Worm (Caenorhabditis elegans) whole organism, young adult: ENCODE data around the gene frl-1.
A peak's percentile ranks its signal among the peaks of the same experiment; 100 is the strongest.

Experiments
- B0019.2 ChIP-seq: fragments of 200-800 bp; sonication (Bioruptor generic); conservative IDR thresholded peaks from 2 replicates; pipeline ENCODE4 v1.3.6; 2022; ENCODE audit warnings: missing genetic modification reagents, missing genetic modification characterization, missing compliant biosample characterization
- B0261.1 ChIP-seq: sonication (generic microtip); optimal IDR thresholded peaks from 2 replicates; lab custom pipeline; 2016; ENCODE audit warnings: mild to moderate bottlenecking, missing genetic modification characterization, moderate library complexity, missing compliant biosample characterization
- D2030.7 ChIP-seq: fragments of 200-800 bp; sonication (Bioruptor generic); IDR thresholded peaks from 2 replicates; pipeline ENCODE4 v1.3.6; 2022; ENCODE audit warnings: missing genetic modification reagents, missing genetic modification characterization, missing compliant biosample characterization
- F33H1.4 ChIP-seq: fragments of 200-800 bp; sonication (Bioruptor generic); IDR thresholded peaks from 2 replicates; pipeline ENCODE4 v1.3.6; 2022; ENCODE audit warnings: missing genetic modification reagents, missing genetic modification characterization, missing compliant biosample characterization
- F49E8.2 ChIP-seq: sonication (generic microtip); optimal IDR thresholded peaks from 3 replicates; lab custom pipeline; 2017; ENCODE audit warnings: missing genetic modification characterization, mild to moderate bottlenecking, missing compliant biosample characterization, antibody characterized with exemption, moderate library complexity; ENCODE audit not compliant: insufficient read depth
- F55B11.4 ChIP-seq: sonication (generic microtip); optimal IDR thresholded peaks from 2 replicates; lab custom pipeline; 2016; ENCODE audit warnings: missing compliant biosample characterization, missing genetic modification characterization, borderline replicate concordance; ENCODE audit not compliant: insufficient read depth
- K12H6.12 ChIP-seq: fragments of 200-800 bp; sonication (Bioruptor generic); optimal IDR thresholded peaks from 2 replicates; lab custom pipeline; 2018; ENCODE audit warnings: mild to moderate bottlenecking, missing genetic modification characterization, missing compliant biosample characterization
- T26A5.8 ChIP-seq: sonication (generic microtip); optimal IDR thresholded peaks from 2 replicates; lab custom pipeline; 2016; ENCODE audit warnings: missing genetic modification characterization, missing compliant biosample characterization
- Y56A3A.18 ChIP-seq: fragments of 200-800 bp; sonication (Bioruptor generic); IDR thresholded peaks from 2 replicates; pipeline ENCODE4 v1.3.6; 2022; ENCODE audit warnings: missing genetic modification reagents, missing genetic modification characterization, missing compliant biosample characterization
- Y95B8A.8 ChIP-seq: fragments of 200-800 bp; sonication (Bioruptor generic); IDR thresholded peaks from 2 replicates; pipeline ENCODE4 v1.3.6; 2022; ENCODE audit warnings: missing genetic modification reagents, missing genetic modification characterization, missing compliant biosample characterization
- aptf-2 ChIP-seq: fragments of 200-800 bp; sonication (Bioruptor generic); conservative IDR thresholded peaks from 2 replicates; pipeline ENCODE4 v1.3.6; 2022; ENCODE audit warnings: missing genetic modification reagents, missing genetic modification characterization, missing compliant biosample characterization
- atf-7 ChIP-seq: sonication (generic microtip); optimal IDR thresholded peaks from 2 replicates; lab custom pipeline; 2017; ENCODE audit warnings: mild to moderate bottlenecking, missing genetic modification characterization, missing compliant biosample characterization
- athp-1 ChIP-seq: sonication (generic microtip); optimal IDR thresholded peaks from 2 replicates; lab custom pipeline; 2017; ENCODE audit warnings: mild to moderate bottlenecking, missing genetic modification characterization, missing compliant biosample characterization
- attf-5 ChIP-seq: fragments of 200-800 bp; sonication (Bioruptor generic); optimal IDR thresholded peaks from 2 replicates; lab custom pipeline; 2018; ENCODE audit warnings: mild to moderate bottlenecking, missing genetic modification characterization, missing compliant biosample characterization
- bed-1 ChIP-seq: fragments of 200-800 bp; sonication (Bioruptor generic); IDR thresholded peaks from 2 replicates; pipeline ENCODE4 v1.3.6; 2022; ENCODE audit warnings: missing genetic modification reagents, missing genetic modification characterization, missing compliant biosample characterization
- dox-1 ChIP-seq: fragments of 200-800 bp; sonication (Bioruptor generic); IDR thresholded peaks from 2 replicates; pipeline ENCODE4 v1.3.6; 2022; ENCODE audit warnings: missing genetic modification reagents, missing genetic modification characterization, missing compliant biosample characterization
- dpff-1 ChIP-seq: sonication (generic microtip); optimal IDR thresholded peaks from 2 replicates; lab custom pipeline; 2017; ENCODE audit warnings: mild to moderate bottlenecking, missing genetic modification characterization, missing compliant biosample characterization
- dpl-1 ChIP-seq: fragments of 150-350 bp; optimal IDR thresholded peaks from 2 replicates; lab custom pipeline; 2014; ENCODE audit warnings: missing biosample characterization, missing genetic modification reagents, missing genetic modification characterization
- efl-1 ChIP-seq: fragments of 150-350 bp; optimal IDR thresholded peaks from 2 replicates; lab custom pipeline; 2014; ENCODE audit warnings: missing biosample characterization, missing genetic modification reagents, missing genetic modification characterization
- egrh-3 ChIP-seq: fragments of 200-800 bp; sonication (Bioruptor generic); IDR thresholded peaks from 2 replicates; pipeline ENCODE4 v1.3.6; 2022; ENCODE audit warnings: missing genetic modification reagents, missing genetic modification characterization, missing compliant biosample characterization
- gei-17 ChIP-seq: fragments of 200-800 bp; sonication (Bioruptor generic); optimal IDR thresholded peaks from 2 replicates; lab custom pipeline; 2018; ENCODE audit warnings: mild to moderate bottlenecking, missing genetic modification characterization, missing compliant biosample characterization
- hrde-1 ChIP-seq: sonication (generic microtip); optimal IDR thresholded peaks from 2 replicates; lab custom pipeline; 2016; ENCODE audit warnings: missing genetic modification characterization, mild to moderate bottlenecking, missing compliant biosample characterization, moderate library complexity, missing genotype, missing genetic modification reagents, borderline replicate concordance
- lag-1 ChIP-seq: fragments of 200-800 bp; sonication (Bioruptor generic); IDR thresholded peaks from 2 replicates; pipeline ENCODE4 v1.3.6; 2022; ENCODE audit warnings: missing genetic modification reagents, missing genetic modification characterization, missing compliant biosample characterization
- let-607 ChIP-seq, 2 experiments: fragments of 200-800 bp in 1 of 2; sonication (Bioruptor generic) in 1 of 2; sonication (generic microtip) in 1 of 2; optimal IDR thresholded peaks; 2 replicates each; lab custom pipeline; 2016 to 2018; ENCODE audit warnings: mild to moderate bottlenecking in 2 of 2, missing compliant biosample characterization in 2 of 2, missing genetic modification characterization in 2 of 2, moderate library complexity in 2 of 2, missing genotype in 1 of 2
- lin-26 ChIP-seq: fragments of 200-800 bp; sonication (Bioruptor generic); IDR thresholded peaks from 2 replicates; pipeline ENCODE4 v1.3.6; 2022; ENCODE audit warnings: missing genetic modification reagents, missing genetic modification characterization, missing compliant biosample characterization
- lin-54 ChIP-seq: fragments of 200-800 bp; sonication (Bioruptor generic); optimal IDR thresholded peaks from 2 replicates; lab custom pipeline; 2018; ENCODE audit warnings: mild to moderate bottlenecking, missing genetic modification characterization, missing compliant biosample characterization
- lsl-1 ChIP-seq: fragments of 200-800 bp; sonication (Bioruptor generic); optimal IDR thresholded peaks from 2 replicates; lab custom pipeline; 2018; ENCODE audit warnings: mild to moderate bottlenecking, missing genetic modification characterization, moderate library complexity, missing compliant biosample characterization
- mcd-1 ChIP-seq: fragments of 200-800 bp; sonication (Bioruptor generic); IDR thresholded peaks from 2 replicates; pipeline ENCODE4 v1.3.6; 2022; ENCODE audit warnings: missing genetic modification reagents, missing genetic modification characterization, missing compliant biosample characterization
- mel-28 ChIP-seq: sonication (generic microtip); optimal IDR thresholded peaks from 2 replicates; lab custom pipeline; 2016; ENCODE audit warnings: borderline replicate concordance, mild to moderate bottlenecking, missing genetic modification characterization, missing compliant biosample characterization
- nfya-2 ChIP-seq: fragments of 200-800 bp; sonication (Bioruptor generic); IDR thresholded peaks from 2 replicates; pipeline ENCODE4 v1.3.6; 2022; ENCODE audit warnings: missing genetic modification reagents, missing genetic modification characterization, missing compliant biosample characterization
- pbrm-1 ChIP-seq: fragments of 200-800 bp; sonication (Bioruptor generic); IDR thresholded peaks from 2 replicates; pipeline ENCODE4 v1.3.6; 2022; ENCODE audit warnings: missing genetic modification reagents, missing genetic modification characterization, missing compliant biosample characterization
- pha-4 ChIP-seq: fragments of 150-350 bp; sonication (generic microtip); optimal IDR thresholded peaks from 2 replicates; lab custom pipeline; 2014; ENCODE audit warnings: missing biosample characterization, missing genetic modification reagents, missing genetic modification characterization
- rcor-1 ChIP-seq: fragments of 200-800 bp; sonication (Bioruptor generic); IDR thresholded peaks from 2 replicates; pipeline ENCODE4 v1.3.6; 2022; ENCODE audit warnings: missing genetic modification reagents, missing genetic modification characterization, missing compliant biosample characterization
- sea-2 ChIP-seq: fragments of 200-800 bp; sonication (Bioruptor generic); IDR thresholded peaks from 2 replicates; pipeline ENCODE4 v1.3.6; 2022; ENCODE audit warnings: missing genetic modification characterization, missing compliant biosample characterization
- snpc-4 ChIP-seq, 5 experiments: fragments of 150-350 bp in 1 of 5; sonication (generic microtip) in 4 of 5; optimal IDR thresholded peaks; 2 replicates each; lab custom pipeline; 2014 to 2018; ENCODE audit warnings: missing genetic modification characterization in 5 of 5, missing biosample characterization in 3 of 5, antibody characterized with exemption in 2 of 5, mild to moderate bottlenecking in 2 of 5, missing compliant biosample characterization in 2 of 5, missing genotype in 2 of 5, moderate library complexity in 2 of 5, missing genetic modification reagents in 1 of 5
- tbp1 ChIP-seq: fragments of 200-800 bp; sonication (Bioruptor generic); optimal IDR thresholded peaks from 2 replicates; lab custom pipeline; 2018; ENCODE audit warnings: mild to moderate bottlenecking, missing genetic modification characterization, missing compliant biosample characterization
- tbx-9 ChIP-seq: sonication (generic microtip); optimal IDR thresholded peaks from 2 replicates; lab custom pipeline; 2016; ENCODE audit warnings: borderline replicate concordance, missing genetic modification characterization, inconsistent platforms, missing compliant biosample characterization
- unc-130 ChIP-seq: sonication (generic microtip); optimal IDR thresholded peaks from 2 replicates; lab custom pipeline; 2016; ENCODE audit warnings: missing genetic modification reagents, missing genetic modification characterization, missing compliant biosample characterization
- xnd-1 ChIP-seq: sonication (generic microtip); optimal IDR thresholded peaks from 2 replicates; lab custom pipeline; 2016; ENCODE audit warnings: missing genotype, missing genetic modification reagents, missing genetic modification characterization, missing compliant biosample characterization
- zfh-2 ChIP-seq: fragments of 200-800 bp; sonication (Bioruptor generic); conservative IDR thresholded peaks from 2 replicates; pipeline ENCODE4 v1.3.6; 2022; ENCODE audit warnings: missing genetic modification reagents, missing genetic modification characterization, missing compliant biosample characterization
- zim-3 ChIP-seq: sonication (generic microtip); optimal IDR thresholded peaks from 2 replicates; lab custom pipeline; 2017; ENCODE audit warnings: mild to moderate bottlenecking, missing genetic modification characterization, moderate library complexity, missing compliant biosample characterization
- ztf-25 ChIP-seq: fragments of 200-800 bp; sonication (Bioruptor generic); IDR thresholded peaks from 2 replicates; pipeline ENCODE4 v1.3.6; 2022; ENCODE audit warnings: missing genetic modification reagents, missing genetic modification characterization, missing compliant biosample characterization
- ztf-26 ChIP-seq: sonication (generic microtip); optimal IDR thresholded peaks from 2 replicates; lab custom pipeline; 2017; ENCODE audit warnings: missing genetic modification characterization, missing compliant biosample characterization
- ztf-3 ChIP-seq: fragments of 200-800 bp; sonication (Bioruptor generic); optimal IDR thresholded peaks from 2 replicates; lab custom pipeline; 2018; ENCODE audit warnings: mild to moderate bottlenecking, missing genetic modification characterization, missing compliant biosample characterization

The frl-1 gene

ce11 chrIII:2101895-2102345 is 22.0 kb upstream of the frl-1 start, which contains the start of gene ppk-2 (continued):
- no peak for TF ChIP-seq dpff-1 (tag; lab: Kevin White, UChicago)
- TF ChIP-seq nfya-2 (GFP tag; lab: Robert Waterston, UW) = no peak
- no peak for TF ChIP-seq dox-1 (GFP tag; lab: Robert Waterston, UW)
- no peak for TF ChIP-seq B0019.2 (GFP tag; lab: Robert Waterston, UW)
- no peak for TF ChIP-seq zim-3 (tag; lab: Kevin White, UChicago)
- 0 out of 2 replicates have a peak, but pooled peaks have one; percentile 25 for TF ChIP-seq rcor-1
- TF ChIP-seq athp-1 (tag; lab: Kevin White, UChicago) = no peak
- no peak for TF ChIP-seq Y95B8A.8 (GFP tag; lab: Robert Waterston, UW)
- no peak for TF ChIP-seq K12H6.12 (tag; lab: Kevin White, UChicago)
- TF ChIP-seq B0261.1 = no peak
- TF ChIP-seq lag-1 (GFP tag; lab: Robert Waterston, UW) = no peak
- no peak for TF ChIP-seq pha-4
- TF ChIP-seq aptf-2 (GFP tag; lab: Robert Waterston, UW) = no peak
- TF ChIP-seq F55B11.4 (tag; lab: Kevin White, UChicago) = no peak
- TF ChIP-seq T26A5.8 (tag; lab: Kevin White, UChicago) = no peak
- TF ChIP-seq let-607 (tag; optimal IDR thresholded peaks at IDR 0.05; lab: Kevin White, UChicago) = no peak
- TF ChIP-seq mel-28 = no peak
- peak; percentile 40; the same call in 1 of the 2 replicates for TF ChIP-seq pbrm-1 (GFP tag; lab: Robert Waterston, UW)
- no peak for TF ChIP-seq snpc-4 (GFP tag; optimal IDR thresholded peaks at IDR 0.05; lab: Kevin White, UChicago)
- TF ChIP-seq snpc-4 (tag; optimal IDR thresholded peaks at IDR 0.05; lab: Kevin White, UChicago) = no peak
- no peak for TF ChIP-seq bed-1 (GFP tag; lab: Robert Waterston, UW)
- TF ChIP-seq Y56A3A.18 = no peak
- no peak for TF ChIP-seq ztf-25 (GFP tag; lab: Robert Waterston, UW)
- TF ChIP-seq sea-2 (GFP tag; lab: Robert Waterston, UW) = no peak
- TF ChIP-seq F49E8.2 (tag; lab: Kevin White, UChicago) = peak; percentile 17
- no peak for TF ChIP-seq ztf-26 (tag; lab: Kevin White, UChicago)
- no peak for TF ChIP-seq atf-7
- no peak for TF ChIP-seq ztf-3 (GFP tag; lab: Kevin White, UChicago)
- TF ChIP-seq egrh-3 = no peak

- TF ChIP-seq zfh-2 (GFP tag; lab: Robert Waterston, UW) = peak; percentile 80
- TF ChIP-seq attf-5 (GFP tag; lab: Kevin White, UChicago) = no peak
- TF ChIP-seq tbx-9 (tag; lab: Kevin White, UChicago) = no peak
- peak; percentile 15; the same call in 1 of the 2 replicates for TF ChIP-seq egrh-3
- TF ChIP-seq, all 124 proteins: peak for 2
Measured at ce11 chrIII:2105935-2106334, 18.0 kb upstream of the frl-1 start.

- no peak for TF ChIP-seq B0261.1
- no peak for TF ChIP-seq lin-26 (GFP tag; lab: Robert Waterston, UW)
- TF ChIP-seq gei-17 (GFP tag; lab: Kevin White, UChicago) = no peak
- TF ChIP-seq, all 124 proteins: peak for 0
Measured at ce11 chrIII:2110249-2110648, 13.7 kb upstream of the frl-1 start, which contains the start of gene Y48G9A.7. TSS of gene Y48G9A.7 (plus strand) at chrIII:2110549.

ce11 chrIII:2111376-2111775 is 12.6 kb upstream of the frl-1 start:
- TF ChIP-seq gei-17 (GFP tag; lab: Kevin White, UChicago) = no peak
- TF ChIP-seq hrde-1 = no peak
- TF ChIP-seq lsl-1 (GFP tag; lab: Kevin White, UChicago) = peak; percentile 36
- TF ChIP-seq dpl-1 (GFP tag; lab: Kevin White, UChicago) = no peak
- TF ChIP-seq xnd-1 (tag; lab: Kevin White, UChicago) = peak; percentile 15
- TF ChIP-seq mcd-1 = peak; percentile 84
- TF ChIP-seq unc-130 (GFP tag; lab: Kevin White, UChicago) = no peak
- TF ChIP-seq efl-1 = peak; percentile 61
- no peak for TF ChIP-seq F49E8.2 (tag; lab: Kevin White, UChicago)
- TF ChIP-seq lin-54 (GFP tag; lab: Kevin White, UChicago) = peak; percentile 79
- TF ChIP-seq F33H1.4 = peak; percentile 41; the same call in 1 of the 2 replicates
- TF ChIP-seq D2030.7 (GFP tag; lab: Robert Waterston, UW) = peak; percentile 13; the same call in 1 of the 2 replicates
- no peak for TF ChIP-seq tbp1
